Fruit fly (Drosophila melanogaster) whole organism, embryonic: ENCODE measurements around the gene CG4374.

Experiments used
- Abd-B ChIP-seq: fragments of 200-800 bp; sonication (Bioruptor generic); optimal IDR thresholded peaks from 2 replicates; lab custom pipeline; 2018; ENCODE audit warnings: missing biosample characterization, mild to moderate bottlenecking, missing genetic modification characterization, moderate library complexity
- Antp ChIP-seq: fragments of 200-800 bp; sonication (Bioruptor generic); optimal IDR thresholded peaks from 3 replicates; lab custom pipeline; 2016; ENCODE audit warnings: missing biosample characterization, missing genetic modification characterization
- Bgb ChIP-seq: fragments of 200-800 bp; sonication (Bioruptor generic); IDR thresholded peaks from 2 replicates; pipeline ENCODE4 v1.3.6; 2022; ENCODE audit warnings: missing biosample characterization, missing genetic modification characterization; ENCODE audit not compliant: partially characterized antibody
- CG11696 ChIP-seq: fragments of 200-800 bp; sonication (Bioruptor generic); IDR thresholded peaks from 2 replicates; pipeline ENCODE4 v1.3.6; 2022; ENCODE audit warnings: missing biosample characterization, missing genetic modification characterization
- CG12104 ChIP-seq: fragments of 200-800 bp; sonication (Bioruptor generic); optimal IDR thresholded peaks from 3 replicates; lab custom pipeline; 2016; ENCODE audit warnings: missing biosample characterization, missing genetic modification characterization
- CG12299 ChIP-seq: fragments of 200-800 bp; sonication (Bioruptor generic); optimal IDR thresholded peaks from 2 replicates; lab custom pipeline; 2018; ENCODE audit warnings: missing biosample characterization, mild to moderate bottlenecking, missing genetic modification characterization
- CG17328 ChIP-seq: fragments of 200-800 bp; sonication (Bioruptor generic); IDR thresholded peaks from 2 replicates; pipeline ENCODE4 v1.3.6; 2022; ENCODE audit warnings: missing biosample characterization, missing genetic modification characterization
- CG17568 ChIP-seq: fragments of 200-800 bp; sonication (Bioruptor generic); optimal IDR thresholded peaks from 2 replicates; lab custom pipeline; 2018; ENCODE audit warnings: missing biosample characterization, mild to moderate bottlenecking, missing genetic modification characterization, moderate library complexity
- CG1792 ChIP-seq: fragments of 200-800 bp; sonication (Bioruptor generic); optimal IDR thresholded peaks from 2 replicates; lab custom pipeline; 2016; ENCODE audit warnings: missing biosample characterization, missing genetic modification characterization
- CG18599 ChIP-seq: fragments of 200-800 bp; sonication (Bioruptor generic); optimal IDR thresholded peaks from 3 replicates; lab custom pipeline; 2017; ENCODE audit warnings: missing biosample characterization, missing genetic modification characterization, mild to moderate bottlenecking, moderate library complexity, missing genetic modification reagents
- CG2678 ChIP-seq: fragments of 200-800 bp; sonication (Bioruptor generic); optimal IDR thresholded peaks from 3 replicates; lab custom pipeline; 2019; ENCODE audit warnings: missing biosample characterization, mild to moderate bottlenecking, missing genetic modification characterization, moderate library complexity
- CG2875 ChIP-seq: fragments of 200-800 bp; sonication (Bioruptor generic); optimal IDR thresholded peaks from 2 replicates; lab custom pipeline; 2017; ENCODE audit warnings: missing biosample characterization, mild to moderate bottlenecking, missing genetic modification characterization, missing genetic modification reagents
- CG4328 ChIP-seq: fragments of 200-800 bp; sonication (Bioruptor generic); optimal IDR thresholded peaks from 3 replicates; lab custom pipeline; 2017; ENCODE audit warnings: missing biosample characterization, missing genetic modification reagents, missing genetic modification characterization
- CG6254 ChIP-seq: fragments of 200-800 bp; sonication (Bioruptor generic); optimal IDR thresholded peaks from 3 replicates; lab custom pipeline; 2017; ENCODE audit warnings: mild to moderate bottlenecking, missing biosample characterization, missing genetic modification reagents, missing genetic modification characterization
- CG6689 ChIP-seq: fragments of 200-800 bp; sonication (Bioruptor generic); IDR thresholded peaks from 2 replicates; pipeline ENCODE4 v1.3.6; 2022; ENCODE audit warnings: missing biosample characterization, missing genetic modification characterization
- CG7556 ChIP-seq: fragments of 200-800 bp; sonication (Bioruptor generic); optimal IDR thresholded peaks from 2 replicates; lab custom pipeline; 2017; ENCODE audit warnings: missing biosample characterization, mild to moderate bottlenecking, missing genetic modification characterization
- CG8089 ChIP-seq: fragments of 200-800 bp; sonication (Bioruptor generic); optimal IDR thresholded peaks from 3 replicates; lab custom pipeline; 2016; ENCODE audit warnings: missing biosample characterization, missing genetic modification characterization
- CG8478 ChIP-seq: fragments of >200 bp; optimal IDR thresholded peaks from 2 replicates; lab custom pipeline; 2018
- Camta ChIP-seq: fragments of 200-800 bp; sonication (Bioruptor generic); optimal IDR thresholded peaks from 2 replicates; lab custom pipeline; 2016; ENCODE audit warnings: missing biosample characterization, missing genetic modification characterization
- D19A ChIP-seq: fragments of 200-800 bp; optimal IDR thresholded peaks from 3 replicates; lab custom pipeline; 2019; ENCODE audit warnings: missing biosample characterization, mild to moderate bottlenecking, missing genetic modification characterization, moderate library complexity
- D19B ChIP-seq: fragments of 200-800 bp; sonication (Bioruptor generic); optimal IDR thresholded peaks from 2 replicates; lab custom pipeline; 2017; ENCODE audit warnings: missing biosample characterization, mild to moderate bottlenecking, missing genetic modification characterization
- Fer1 ChIP-seq: fragments of 200-800 bp; sonication (Bioruptor generic); optimal IDR thresholded peaks from 2 replicates; lab custom pipeline; 2017; ENCODE audit warnings: missing biosample characterization, mild to moderate bottlenecking, missing genetic modification characterization
- Gug ChIP-seq: fragments of 200-800 bp; sonication (Bioruptor generic); IDR thresholded peaks from 4 replicates; pipeline ENCODE4 v1.3.6; 2022; ENCODE audit warnings: missing biosample characterization, missing genetic modification characterization
- Meics ChIP-seq: fragments of 200-800 bp; sonication (Bioruptor generic); optimal IDR thresholded peaks from 2 replicates; lab custom pipeline; 2017; ENCODE audit warnings: missing biosample characterization, mild to moderate bottlenecking, missing genetic modification characterization
- Nf-YB ChIP-seq: fragments of 200-800 bp; sonication (Bioruptor generic); optimal IDR thresholded peaks from 3 replicates; lab custom pipeline; 2019; ENCODE audit warnings: missing biosample characterization, mild to moderate bottlenecking, missing genetic modification characterization, moderate library complexity
- Oli ChIP-seq: fragments of 200-800 bp; sonication (Bioruptor generic); optimal IDR thresholded peaks from 2 replicates; lab custom pipeline; 2018; ENCODE audit warnings: missing biosample characterization, mild to moderate bottlenecking, missing genetic modification characterization, moderate library complexity
- Sry-δ ChIP-seq: fragments of 200-800 bp; sonication (Bioruptor generic); optimal IDR thresholded peaks from 2 replicates; lab custom pipeline; 2016; ENCODE audit warnings: missing biosample characterization, missing genetic modification characterization
- Xrp1 ChIP-seq: fragments of 200-800 bp; sonication (Bioruptor generic); IDR thresholded peaks from 2 replicates; pipeline ENCODE4 v1.3.6; 2022; ENCODE audit warnings: missing biosample characterization, missing genetic modification characterization
- al ChIP-seq: fragments of 200-800 bp; sonication (Bioruptor generic); IDR thresholded peaks from 2 replicates; pipeline ENCODE4 v1.3.6; 2022; ENCODE audit warnings: missing biosample characterization, missing genetic modification characterization
- aop ChIP-seq: fragments of 200-800 bp; sonication (Bioruptor generic); IDR thresholded peaks from 2 replicates; pipeline ENCODE4 v1.3.6; 2022; ENCODE audit warnings: missing biosample characterization, missing genetic modification characterization
- chif ChIP-seq, 2 experiments: fragments of 200-800 bp; sonication (Bioruptor generic); optimal IDR thresholded peaks; 3 replicates each; lab custom pipeline; 2016; ENCODE audit warnings: missing biosample characterization in 2 of 2, missing genetic modification characterization in 2 of 2
- dati ChIP-seq: fragments of 200-800 bp; sonication (Bioruptor generic); IDR thresholded peaks from 2 replicates; pipeline ENCODE4 v1.3.6; 2022; ENCODE audit warnings: missing biosample characterization, missing genetic modification characterization
- eve ChIP-seq, 2 experiments: fragments of >200 bp; optimal IDR thresholded peaks; 2 replicates each; lab custom pipeline; 2017; ENCODE audit warnings: missing biosample characterization in 2 of 2, missing genetic modification characterization in 2 of 2
- fd3F ChIP-seq: fragments of 200-800 bp; sonication (Bioruptor generic); optimal IDR thresholded peaks from 2 replicates; lab custom pipeline; 2018; ENCODE audit warnings: missing biosample characterization, mild to moderate bottlenecking, missing genetic modification characterization, moderate library complexity
- gcm ChIP-seq: fragments of 200-800 bp; sonication (Bioruptor generic); optimal IDR thresholded peaks from 2 replicates; lab custom pipeline; 2019; ENCODE audit warnings: missing biosample characterization, mild to moderate bottlenecking, missing genetic modification characterization, moderate library complexity
- gsb-n ChIP-seq: fragments of 200-800 bp; sonication (Bioruptor generic); optimal IDR thresholded peaks from 3 replicates; lab custom pipeline; 2018; ENCODE audit warnings: missing biosample characterization, mild to moderate bottlenecking, missing genetic modification characterization
- ken ChIP-seq: fragments of 200-800 bp; sonication (Bioruptor generic); IDR thresholded peaks from 3 replicates; pipeline ENCODE4 v1.3.6; 2022; ENCODE audit warnings: missing biosample characterization, missing genetic modification characterization
- lov ChIP-seq, 2 experiments: fragments of 200-800 bp in 1 of 2; fragments of >200 bp in 1 of 2; sonication (Bioruptor generic) in 1 of 2; IDR thresholded peaks in 1 of 2; optimal IDR thresholded peaks in 1 of 2; 2 replicates in 1 of 2; 3 replicates in 1 of 2; pipeline versions ENCODE4 v1.3.6 to Lab custom; 2017 to 2022; ENCODE audit warnings: missing biosample characterization in 1 of 2, missing genetic modification characterization in 1 of 2
- mld ChIP-seq: fragments of 200-800 bp; sonication (Bioruptor generic); IDR thresholded peaks from 3 replicates; pipeline ENCODE4 v1.3.6; 2022; ENCODE audit warnings: missing biosample characterization, missing genetic modification characterization; ENCODE audit not compliant: partially characterized antibody
- p53 ChIP-seq: fragments of 200-800 bp; sonication (Bioruptor generic); optimal IDR thresholded peaks from 2 replicates; lab custom pipeline; 2016; ENCODE audit warnings: missing biosample characterization, missing genetic modification characterization
- pum ChIP-seq: fragments of 200-800 bp; sonication (Bioruptor generic); optimal IDR thresholded peaks from 2 replicates; lab custom pipeline; 2016; ENCODE audit warnings: missing biosample characterization, missing genetic modification characterization
- repo ChIP-seq: fragments of 200-800 bp; sonication (Bioruptor generic); optimal IDR thresholded peaks from 2 replicates; lab custom pipeline; 2016; ENCODE audit warnings: missing biosample characterization, missing genetic modification characterization
- sima ChIP-seq: fragments of 200-800 bp; sonication (Bioruptor generic); optimal IDR thresholded peaks from 2 replicates; lab custom pipeline; 2016; ENCODE audit warnings: missing biosample characterization, missing genetic modification characterization
- sisA ChIP-seq: fragments of 200-800 bp; sonication (Bioruptor generic); IDR thresholded peaks from 2 replicates; pipeline ENCODE4 v1.3.6; 2022; ENCODE audit warnings: missing biosample characterization, missing genetic modification characterization
- sna ChIP-seq: fragments of 200-800 bp; sonication (Bioruptor generic); IDR thresholded peaks from 2 replicates; pipeline ENCODE4 v1.3.6; 2022; ENCODE audit warnings: missing biosample characterization, missing genetic modification characterization; ENCODE audit not compliant: partially characterized antibody
- sob ChIP-seq: fragments of 200-800 bp; sonication (Bioruptor generic); IDR thresholded peaks from 2 replicates; pipeline ENCODE4 v1.3.6; 2022; ENCODE audit warnings: missing biosample characterization, missing genetic modification characterization
- sug ChIP-seq: fragments of 200-800 bp; optimal IDR thresholded peaks from 2 replicates; lab custom pipeline; 2019; ENCODE audit warnings: missing biosample characterization, mild to moderate bottlenecking, missing genetic modification characterization, moderate library complexity
- tgo ChIP-seq: fragments of 200-800 bp; sonication (Bioruptor generic); IDR thresholded peaks from 3 replicates; pipeline ENCODE4 v1.3.6; 2022; ENCODE audit warnings: missing biosample characterization, missing genetic modification characterization
- unpg ChIP-seq: fragments of 200-800 bp; sonication (Bioruptor generic); optimal IDR thresholded peaks from 3 replicates; lab custom pipeline; 2018; ENCODE audit warnings: missing biosample characterization, mild to moderate bottlenecking, missing genetic modification characterization, moderate library complexity
- z ChIP-seq: fragments of 200-800 bp; sonication (Bioruptor generic); IDR thresholded peaks from 3 replicates; pipeline ENCODE4 v1.3.6; 2022; ENCODE audit warnings: missing biosample characterization, missing genetic modification characterization
- zfh1 ChIP-seq: fragments of 200-800 bp; sonication (Bioruptor generic); IDR thresholded peaks from 3 replicates; pipeline ENCODE4 v1.3.6; 2022; ENCODE audit warnings: missing biosample characterization, missing genetic modification characterization

Gene CG4374

dm6 chr3R:23386907-23387306, 85.2 kb downstream of the CG4374 start (continued):
- TF ChIP-seq sna (GFP tag; lab: Robert Waterston, UW) = no peak
- peak; percentile 32 for TF ChIP-seq CG7556 (GFP tag; lab: Kevin White, UChicago)
- peak; percentile 74 for TF ChIP-seq unpg (GFP tag; lab: Kevin White, UChicago)
- TF ChIP-seq Antp (GFP tag; lab: Kevin White, UChicago) = peak; percentile 4
- TF ChIP-seq sob = 0 out of 2 replicates have a peak, but pooled peaks have one; percentile 22
- TF ChIP-seq CG1792 (GFP tag; lab: Kevin White, UChicago) = peak; percentile 19
- TF ChIP-seq CG2875 (GFP tag; lab: Kevin White, UChicago) = peak; percentile 44
- peak; percentile 46 for TF ChIP-seq D19A
- no peak for TF ChIP-seq aop (GFP tag; lab: Robert Waterston, UW)
- no peak for TF ChIP-seq CG8478 (lab: Kevin White, UChicago)
- peak; percentile 17; the same call in 1 of the 3 replicates for TF ChIP-seq zfh1 (GFP tag; lab: Robert Waterston, UW)
- TF ChIP-seq CG18599 = peak; percentile 3
- no peak for TF ChIP-seq sug
- no peak for TF ChIP-seq CG12299
- peak; percentile 46 for TF ChIP-seq pum (GFP tag; lab: Kevin White, UChicago)
- peak; percentile 48 for TF ChIP-seq gcm (GFP tag; lab: Kevin White, UChicago)
- TF ChIP-seq CG2678 (tag; lab: Kevin White, UChicago) = peak; percentile 55
- no peak for TF ChIP-seq CG11696
- TF ChIP-seq repo (GFP tag; lab: Kevin White, UChicago) = no peak
- TF ChIP-seq p53 (GFP tag; lab: Kevin White, UChicago) = no peak
- no peak for TF ChIP-seq Gug (GFP tag; lab: Robert Waterston, UW)
- 0 out of 2 replicates have a peak, but pooled peaks have one; percentile 28 for TF ChIP-seq CG6689
- no peak for TF ChIP-seq dati (GFP tag; lab: Robert Waterston, UW)
- no peak for TF ChIP-seq sima (GFP tag; lab: Kevin White, UChicago)
- TF ChIP-seq Oli = peak; percentile 54
- TF ChIP-seq Fer1 = no peak
- peak; percentile 42; the same call in 1 of the 2 replicates for TF ChIP-seq sisA
- TF ChIP-seq z = no peak
- TF ChIP-seq Meics (GFP tag; lab: Kevin White, UChicago) = no peak
- TF ChIP-seq lov (optimal IDR thresholded peaks at IDR 0.05; lab: Kevin White, UChicago) = no peak
- no peak for TF ChIP-seq lov (GFP tag; IDR thresholded peaks at IDR 0.05; lab: Robert Waterston, UW)
- TF ChIP-seq CG4328 (GFP tag; lab: Kevin White, UChicago) = no peak
- TF ChIP-seq Abd-B (GFP tag; lab: Kevin White, UChicago) = peak; percentile 6
- no peak for TF ChIP-seq fd3F (GFP tag; lab: Kevin White, UChicago)
- peak; percentile 28 for TF ChIP-seq CG6254 (GFP tag; lab: Kevin White, UChicago)
- no peak for TF ChIP-seq CG17568 (GFP tag; lab: Kevin White, UChicago)
- TF ChIP-seq tgo (GFP tag; lab: Robert Waterston, UW) = no peak; the same call in 2 of the 3 replicates
- peak; percentile 65 for TF ChIP-seq CG17328 (GFP tag; lab: Robert Waterston, UW)
- TF ChIP-seq eve (GFP tag; optimal IDR thresholded peaks at IDR 0.05; lab: Kevin White, UChicago) = peak in 1 of 2 experiments; percentile 64
- no peak for TF ChIP-seq D19B
- peak in 1 of 2 experiments; percentile 50 for TF ChIP-seq chif (GFP tag; optimal IDR thresholded peaks at IDR 0.05; lab: Kevin White, UChicago)
- no peak for TF ChIP-seq mld (GFP tag; lab: Robert Waterston, UW)
- no peak for TF ChIP-seq Sry-δ
- TF ChIP-seq Xrp1 (GFP tag; lab: Robert Waterston, UW) = peak; percentile 40; the same call in 1 of the 2 replicates
- peak; percentile 31 for TF ChIP-seq gsb-n (tag; lab: Kevin White, UChicago)
- peak; percentile 32 for TF ChIP-seq CG8089 (GFP tag; lab: Kevin White, UChicago)
- TF ChIP-seq Nf-YB (GFP tag; lab: Kevin White, UChicago) = peak; percentile 5
- no peak for TF ChIP-seq al
- TF ChIP-seq Camta (GFP tag; lab: Kevin White, UChicago) = peak; percentile 22
- peak; percentile 61; the same call in 2 of the 3 replicates for TF ChIP-seq ken (GFP tag; lab: Robert Waterston, UW)
- no peak for TF ChIP-seq CG12104 (GFP tag; lab: Kevin White, UChicago)
- TF ChIP-seq Bgb (GFP tag; lab: Robert Waterston, UW) = no peak
